Worm (Caenorhabditis elegans): ENCODE measurements around the gene symk-1.

ce11 chrV:8599192-8599591, 29.1 kb downstream of the symk-1 start, which contains the start of gene F41E6.7:
- TF ChIP-seq unc-62 (GFP tag; optimal IDR thresholded peaks at IDR 0.05) (no peak), tbx-9 (tag; optimal IDR thresholded peaks at IDR 0.05; ENCODE audit: borderline replicate concordance) (no peak), F55B11.4 (tag; optimal IDR thresholded peaks at IDR 0.05; ENCODE audit: borderline replicate concordance, insufficient read depth) (no peak), egrh-3 (GFP tag; IDR thresholded peaks at IDR 0.05) (no peak), snpc-4 (GFP tag; optimal IDR thresholded peaks at IDR 0.05) (no peak), snpc-4 (tag; optimal IDR thresholded peaks at IDR 0.05) (no peak), somi-1 (GFP tag; optimal IDR thresholded peaks at IDR 0.05) (no peak), rpc-1 (optimal IDR thresholded peaks at IDR 0.05) (no peak), rpc-1 (tag; optimal IDR thresholded peaks at IDR 0.05) (no peak), B0019.2 (GFP tag; conservative IDR thresholded peaks at IDR 0.05) (no peak), madf-6 (GFP tag; IDR thresholded peaks at IDR 0.05) (no peak), fkh-3 (tag; optimal IDR thresholded peaks at IDR 0.05) (no peak), nhr-90 (tag; optimal IDR thresholded peaks at IDR 0.05) (no peak)
